Fruit fly (Drosophila melanogaster): Measurements from ENCODE around the gene CG7394.

dm6 chr3L:11601133-11601532, 39.3 kb downstream of the CG7394 start:
- TF ChIP-seq ss (GFP tag; optimal IDR thresholded peaks at IDR 0.05) = no peak
- no peak for TF ChIP-seq Lpt (GFP tag; optimal IDR thresholded peaks at IDR 0.05)
- TF ChIP-seq fd85E (GFP tag; optimal IDR thresholded peaks at IDR 0.05) = no peak
- TF ChIP-seq acj6 (GFP tag; optimal IDR thresholded peaks at IDR 0.05) = no peak
- no peak for TF ChIP-seq Hr38 (GFP tag; optimal IDR thresholded peaks at IDR 0.05)
- no peak for TF ChIP-seq svp (GFP tag)
- TF ChIP-seq topi (GFP tag; optimal IDR thresholded peaks at IDR 0.05) = no peak
- no peak for TF ChIP-seq fkh (GFP tag; optimal IDR thresholded peaks at IDR 0.05)
- no peak for TF ChIP-seq Met (GFP tag; optimal IDR thresholded peaks at IDR 0.05)

Measured in whole organism, prepupa.